Fruit fly (Drosophila melanogaster): ENCODE measurements around the gene CG42535.

Gene CG42535

DNA sequence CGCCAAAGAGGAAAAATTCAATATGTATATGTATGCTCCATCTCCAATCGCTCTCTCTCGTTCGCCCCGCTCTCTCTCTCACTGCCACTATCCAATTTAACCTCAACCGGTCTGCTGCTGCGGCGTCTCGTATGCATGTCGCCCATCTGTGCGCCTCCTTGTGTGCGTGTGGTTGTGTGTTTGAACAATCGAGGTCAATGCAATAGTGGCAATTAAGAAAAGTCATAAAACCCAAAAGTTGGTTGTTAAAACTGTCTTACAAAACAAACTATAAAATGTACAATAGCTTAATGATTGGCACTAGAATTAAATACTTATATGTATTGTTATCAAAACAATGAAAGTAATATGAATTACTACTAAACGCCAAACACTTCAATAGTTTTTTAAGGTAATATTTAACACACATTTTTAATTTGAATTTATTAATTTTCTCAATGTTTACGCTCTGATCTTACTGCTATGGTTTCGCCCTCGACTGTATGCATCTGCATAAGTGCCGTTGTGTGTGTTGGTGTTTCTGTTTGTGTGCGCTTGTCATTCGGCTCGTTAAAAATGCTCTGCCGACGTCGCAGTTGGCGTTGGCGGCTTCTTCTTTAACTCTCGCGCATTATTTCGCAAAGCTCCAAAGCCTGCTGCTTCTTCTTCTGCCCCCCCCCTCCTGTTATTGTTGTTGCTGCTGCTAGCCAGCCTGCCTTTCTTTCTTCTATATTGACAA, 34.9 kb upstream of the CG42535 start:
- no peak for TF ChIP-seq psq (optimal IDR thresholded peaks at IDR 0.05)
- TF ChIP-seq EcR (GFP tag; optimal IDR thresholded peaks at IDR 0.05) = no peak
- TF ChIP-seq pan (optimal IDR thresholded peaks at IDR 0.05) = no peak
- no peak for TF ChIP-seq Dll (optimal IDR thresholded peaks at IDR 0.05)
- no peak for TF ChIP-seq CG8478 (optimal IDR thresholded peaks at IDR 0.05)
- no peak for TF ChIP-seq usp (GFP tag; optimal IDR thresholded peaks at IDR 0.05)

DNA sequence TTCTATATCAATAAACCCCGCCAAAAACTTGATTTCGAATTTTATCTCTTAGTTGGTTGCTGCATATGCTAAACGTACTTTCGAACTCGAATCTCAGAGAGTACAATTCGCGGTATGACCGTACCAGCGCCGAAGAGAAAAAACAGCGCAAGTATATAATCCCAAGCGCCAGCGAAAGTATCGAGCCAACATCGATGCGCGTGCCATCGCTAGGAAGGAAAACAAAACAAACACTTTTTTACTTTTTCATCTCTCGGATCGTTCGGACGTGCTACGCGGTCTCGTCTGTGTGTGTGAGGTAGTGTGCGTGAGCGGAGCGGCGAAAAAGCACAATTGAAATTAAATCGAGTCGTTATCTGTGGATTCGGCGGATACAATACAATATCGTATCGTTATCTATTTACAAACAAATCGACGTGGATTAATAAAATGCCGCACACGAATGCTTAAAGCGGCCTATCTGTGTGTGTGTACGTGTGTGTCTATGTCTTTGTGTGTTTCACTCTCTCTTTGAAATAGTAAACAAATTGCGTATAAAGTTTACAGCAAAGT, 33.9 kb upstream of the CG42535 start, which contains the start of gene simj:
Gene simj, plus strand, starts transcription at position 229 of the 552 bp plus-strand sequence.
- no peak for TF ChIP-seq EcR (GFP tag; optimal IDR thresholded peaks at IDR 0.05)
- no peak for TF ChIP-seq pan (optimal IDR thresholded peaks at IDR 0.05)
- TF ChIP-seq usp (GFP tag; optimal IDR thresholded peaks at IDR 0.05) = no peak
- no peak for TF ChIP-seq Dll (optimal IDR thresholded peaks at IDR 0.05)
- no peak for TF ChIP-seq psq (optimal IDR thresholded peaks at IDR 0.05)
- TF ChIP-seq CG8478 (optimal IDR thresholded peaks at IDR 0.05) = no peak

DNA sequence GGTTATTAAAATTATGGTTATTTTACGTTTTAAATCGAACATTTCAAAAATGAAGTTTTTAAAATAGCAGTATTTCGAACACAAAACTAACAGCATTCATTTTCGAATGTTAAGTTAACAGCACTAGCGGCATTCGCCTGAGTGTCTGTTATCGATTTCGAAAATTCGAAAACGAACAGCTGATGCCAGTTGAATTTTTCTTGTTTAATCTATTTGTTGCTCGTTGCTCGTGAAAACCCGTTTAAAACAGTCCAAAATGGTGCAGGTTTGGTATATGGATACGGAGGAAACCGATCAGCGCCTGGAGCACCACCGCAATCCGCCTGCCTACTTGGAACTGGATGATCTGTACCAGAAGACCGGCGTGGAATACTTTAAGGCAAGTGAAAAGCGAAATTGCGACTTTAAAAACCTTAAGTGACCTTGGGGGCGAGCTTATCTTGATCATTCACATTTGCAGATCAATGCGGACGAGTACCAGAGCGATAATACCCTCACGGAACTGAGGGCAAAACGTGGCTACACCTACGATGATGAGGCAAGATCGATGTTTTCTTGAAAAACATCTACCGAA, 32.5 kb upstream of the CG42535 start, which contains the start of gene Adi1:
Gene Adi1, plus strand, starts transcription at position 187 of the 574 bp plus-strand sequence.
- no peak for TF ChIP-seq CG8478 (optimal IDR thresholded peaks at IDR 0.05)
- no peak for TF ChIP-seq EcR (GFP tag; optimal IDR thresholded peaks at IDR 0.05)
- TF ChIP-seq usp (GFP tag; optimal IDR thresholded peaks at IDR 0.05) = no peak

DNA sequence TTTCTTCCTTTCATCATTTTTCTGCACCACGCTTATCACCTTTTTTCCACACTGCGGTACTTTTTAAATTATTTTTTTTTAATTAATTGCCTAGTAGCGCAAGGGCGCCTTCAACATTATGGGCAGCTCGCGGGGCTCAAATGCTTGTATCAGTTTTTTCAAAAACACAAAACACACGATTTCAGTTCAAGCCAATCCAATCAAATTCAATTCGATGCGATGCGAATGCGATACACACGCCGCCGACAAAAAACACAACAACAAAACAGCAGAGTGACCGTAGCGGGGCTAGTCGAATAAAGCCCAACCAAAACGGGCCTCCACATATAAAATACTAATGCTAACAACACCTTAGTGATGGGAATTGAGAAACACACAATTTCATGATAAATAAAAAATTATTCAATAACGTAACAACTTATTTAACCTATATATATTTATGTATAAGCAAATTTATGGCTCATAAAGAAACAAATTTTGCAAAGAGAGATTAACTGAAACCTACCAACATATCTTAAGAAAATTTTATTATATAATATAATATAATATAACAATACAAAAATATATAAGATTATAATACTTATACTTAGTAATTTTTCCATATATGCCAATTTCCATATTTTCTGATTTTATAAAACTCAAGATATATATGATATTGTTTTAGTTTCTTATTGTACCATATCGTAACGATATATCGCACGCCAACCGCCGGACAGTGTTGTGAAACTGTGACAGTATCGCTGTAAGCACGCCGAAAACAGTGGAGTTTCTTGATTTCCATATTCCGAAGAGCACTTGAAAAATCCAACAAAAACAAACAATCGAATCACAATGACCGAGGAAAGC, 30.2 kb upstream of the CG42535 start, which contains the start of the genes CG32066 and CG8003:
Gene CG32066, minus strand, starts transcription at position 270 of the 846 bp plus-strand sequence.
Gene CG8003, plus strand, starts transcription at position 732 of the 846 bp plus-strand sequence.
- TF ChIP-seq Dll (optimal IDR thresholded peaks at IDR 0.05) = no peak
- TF ChIP-seq usp (GFP tag; optimal IDR thresholded peaks at IDR 0.05) = no peak
- no peak for TF ChIP-seq psq (optimal IDR thresholded peaks at IDR 0.05)
- TF ChIP-seq EcR (GFP tag; optimal IDR thresholded peaks at IDR 0.05) = no peak
- TF ChIP-seq pan (optimal IDR thresholded peaks at IDR 0.05) = no peak
- no peak for TF ChIP-seq CG8478 (optimal IDR thresholded peaks at IDR 0.05)

DNA sequence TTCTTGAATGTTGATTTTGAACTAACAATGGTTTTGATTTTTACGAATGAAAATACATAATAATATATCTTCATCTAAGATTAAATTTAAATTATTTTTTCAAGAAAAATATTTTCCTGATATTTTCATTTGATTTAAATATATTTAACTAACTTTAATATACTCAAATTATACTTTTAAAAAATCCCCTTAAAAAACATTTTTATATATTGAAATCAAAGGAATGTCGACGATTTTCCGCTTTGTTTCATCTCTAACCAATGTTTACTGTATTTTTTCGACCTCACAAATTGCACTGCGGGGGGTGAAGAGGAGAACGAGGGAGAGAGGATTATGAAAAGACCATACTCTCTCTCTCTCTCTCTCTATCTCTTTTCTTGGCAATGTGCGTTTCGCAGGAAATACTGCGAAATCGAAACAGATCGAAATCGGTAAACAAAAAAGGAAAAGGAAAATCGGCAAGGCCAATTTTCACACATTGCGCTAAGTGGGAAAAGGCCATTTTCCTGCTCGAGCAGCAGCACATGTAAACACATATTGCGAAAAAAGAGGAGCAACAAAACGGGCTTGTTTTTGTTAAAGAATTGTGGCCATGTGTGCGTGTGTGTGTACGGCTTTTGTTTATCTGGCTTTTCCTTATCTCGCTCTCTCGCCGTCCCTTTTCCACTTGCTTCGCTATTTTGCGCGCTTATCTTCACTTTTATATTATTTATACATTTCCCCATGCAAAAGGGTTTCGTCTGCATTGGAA, 29.4 kb upstream of the CG42535 start:
- no peak for TF ChIP-seq psq (optimal IDR thresholded peaks at IDR 0.05)
- TF ChIP-seq Dll (optimal IDR thresholded peaks at IDR 0.05) = no peak
- TF ChIP-seq pan (optimal IDR thresholded peaks at IDR 0.05) = no peak
- TF ChIP-seq usp (GFP tag; optimal IDR thresholded peaks at IDR 0.05) = no peak

DNA sequence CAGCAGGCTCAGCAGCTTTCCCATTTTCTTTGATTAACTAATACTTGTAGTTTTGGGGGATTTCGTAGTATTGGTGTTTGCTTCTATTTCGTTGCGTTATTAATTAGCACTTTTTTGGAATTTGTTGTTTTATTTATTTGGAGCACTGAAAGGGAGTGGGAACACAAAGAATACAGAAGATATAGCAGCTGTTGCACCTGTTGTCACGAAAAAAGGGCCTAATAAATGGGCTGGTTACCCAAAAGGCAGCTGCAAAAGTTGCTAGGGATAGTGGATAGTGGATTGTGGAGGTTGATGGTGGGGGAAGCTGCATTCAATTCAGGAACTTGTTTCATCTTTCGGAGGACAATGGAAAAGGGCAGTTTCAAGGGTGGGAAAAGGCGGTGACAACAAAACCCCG, 28.8 kb upstream of the CG42535 start:
- TF ChIP-seq Dll (optimal IDR thresholded peaks at IDR 0.05) (no peak), psq (optimal IDR thresholded peaks at IDR 0.05) (no peak), CG8478 (optimal IDR thresholded peaks at IDR 0.05) (no peak), pan (optimal IDR thresholded peaks at IDR 0.05) (no peak), EcR (GFP tag; optimal IDR thresholded peaks at IDR 0.05) (no peak), usp (GFP tag; optimal IDR thresholded peaks at IDR 0.05) (no peak)

DNA sequence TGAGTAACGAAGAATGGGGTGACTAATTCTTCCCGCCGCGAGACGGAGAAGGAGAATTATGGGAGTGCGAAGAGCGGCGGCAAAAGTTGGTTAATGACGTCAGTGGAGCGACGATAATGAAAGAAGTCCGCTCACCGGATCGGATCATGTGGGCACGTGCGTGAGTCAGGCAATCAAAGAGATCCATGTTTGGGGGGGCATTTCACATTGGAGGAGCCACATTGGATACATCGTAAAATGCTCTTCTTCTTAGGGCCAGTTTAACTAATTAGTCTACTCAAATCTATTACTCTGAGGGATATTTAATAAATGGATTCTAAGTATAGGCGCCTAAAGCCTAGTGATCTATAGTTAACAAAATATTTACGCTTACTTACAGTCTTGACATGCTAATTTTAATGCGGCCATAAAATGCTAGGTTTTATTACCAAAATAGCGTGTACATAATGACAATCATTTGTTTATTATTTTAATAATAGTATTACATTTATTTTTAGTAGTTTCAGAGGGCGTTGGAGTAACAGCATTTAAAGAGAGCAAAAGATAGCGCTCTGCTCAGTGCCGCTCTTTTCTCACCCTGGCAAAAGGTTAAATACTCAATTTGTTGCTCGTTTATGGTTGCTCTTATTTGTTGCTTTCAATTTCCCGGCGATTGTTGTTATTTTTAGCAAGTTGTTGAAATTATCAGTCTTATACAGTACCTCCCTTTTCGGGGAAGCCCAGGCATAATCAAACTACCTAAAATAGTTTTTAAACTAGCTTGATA, 27.8 kb upstream of the CG42535 start:
- no peak for TF ChIP-seq usp (GFP tag; optimal IDR thresholded peaks at IDR 0.05)

DNA sequence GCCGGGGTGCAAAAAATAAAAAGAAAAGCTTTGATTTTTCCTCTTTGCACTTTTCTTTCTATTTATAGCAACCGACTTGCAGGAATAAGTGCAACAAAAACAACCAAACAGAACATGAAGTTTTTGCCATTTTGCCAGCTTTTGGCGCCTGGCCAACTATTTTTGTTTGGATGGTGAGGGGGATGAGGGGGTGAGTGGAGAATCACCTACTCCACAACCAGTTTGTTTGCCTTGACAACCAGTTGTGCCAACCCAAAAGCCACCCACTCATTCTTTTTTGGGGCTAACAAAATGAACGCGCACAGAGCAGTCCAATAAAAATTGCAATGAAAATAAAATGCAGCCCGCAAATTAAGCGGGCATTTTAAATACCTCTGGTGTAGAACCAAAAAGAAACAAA, 26.6 kb upstream of the CG42535 start:
- TF ChIP-seq pan (optimal IDR thresholded peaks at IDR 0.05) (no peak), CG8478 (optimal IDR thresholded peaks at IDR 0.05) (no peak), Dll (optimal IDR thresholded peaks at IDR 0.05) (no peak), EcR (GFP tag; optimal IDR thresholded peaks at IDR 0.05) (no peak), psq (optimal IDR thresholded peaks at IDR 0.05) (no peak), usp (GFP tag; optimal IDR thresholded peaks at IDR 0.05) (no peak)

DNA sequence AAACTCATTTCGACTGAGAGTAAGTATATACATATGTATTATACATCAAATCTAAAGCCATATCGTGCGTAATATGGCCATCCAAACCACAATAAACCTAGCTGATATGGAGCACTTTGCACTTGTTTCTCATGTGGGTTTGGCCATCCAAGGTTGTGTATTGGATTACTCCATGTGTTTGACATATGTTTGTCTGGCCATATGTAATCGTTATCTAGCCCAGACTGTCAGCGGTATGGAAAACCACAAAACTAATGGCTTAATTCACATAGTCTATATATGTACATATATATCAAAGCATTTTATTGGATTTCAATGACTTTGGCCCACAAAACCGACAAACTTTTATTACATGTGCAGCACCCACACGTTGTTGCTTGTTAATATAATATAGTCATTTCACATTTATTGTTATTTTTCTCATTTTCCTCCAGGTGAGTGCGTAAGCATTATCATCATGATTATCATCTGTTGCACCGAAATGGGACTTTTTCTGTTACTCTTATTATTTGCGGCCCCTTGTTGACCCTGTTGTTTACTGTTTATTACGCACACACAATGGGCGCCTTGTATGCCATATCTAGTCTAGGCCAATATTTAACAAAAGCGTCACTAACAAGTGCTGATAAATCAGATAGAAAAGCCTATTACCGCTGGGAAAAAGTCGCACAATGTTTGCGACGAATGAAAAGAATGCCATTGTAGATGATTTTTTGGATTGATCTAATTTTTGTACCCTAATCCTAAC, 25.9 kb upstream of the CG42535 start:
- TF ChIP-seq EcR (GFP tag; optimal IDR thresholded peaks at IDR 0.05) (no peak), CG8478 (optimal IDR thresholded peaks at IDR 0.05) (no peak), pan (optimal IDR thresholded peaks at IDR 0.05) (no peak), psq (optimal IDR thresholded peaks at IDR 0.05) (no peak), Dll (optimal IDR thresholded peaks at IDR 0.05) (no peak), usp (GFP tag; optimal IDR thresholded peaks at IDR 0.05) (no peak)

DNA sequence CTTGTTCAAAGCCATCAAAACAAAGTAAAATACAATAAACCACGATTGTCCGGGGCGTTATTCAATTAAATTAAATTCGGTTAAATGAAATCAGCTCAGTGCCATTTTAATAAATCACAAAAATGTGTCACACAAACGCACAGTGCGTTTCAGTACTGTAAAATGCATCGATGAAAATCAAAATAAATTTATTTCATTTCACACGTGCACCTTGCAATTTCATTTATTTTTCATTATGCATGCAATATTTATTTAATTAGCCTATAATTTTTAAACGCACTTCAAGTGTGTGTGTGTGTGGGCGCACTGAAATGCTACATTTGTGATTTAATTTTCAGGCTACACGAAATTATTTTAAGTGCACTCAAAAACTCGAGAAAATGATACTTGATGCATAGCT, 23.7 kb upstream of the CG42535 start:
- no peak for TF ChIP-seq EcR (GFP tag; optimal IDR thresholded peaks at IDR 0.05)
- no peak for TF ChIP-seq pan (optimal IDR thresholded peaks at IDR 0.05)
- no peak for TF ChIP-seq psq (optimal IDR thresholded peaks at IDR 0.05)
- no peak for TF ChIP-seq usp (GFP tag; optimal IDR thresholded peaks at IDR 0.05)
- TF ChIP-seq CG8478 (optimal IDR thresholded peaks at IDR 0.05) = no peak
- TF ChIP-seq Dll (optimal IDR thresholded peaks at IDR 0.05) = no peak

Data from whole organism.